Worm (Caenorhabditis elegans) whole organism, L1 larva: ENCODE results near the gene F10E7.9.

Source experiments
- C04F5.9 ChIP-seq: sonication (generic microtip); optimal IDR thresholded peaks from 2 replicates; lab custom pipeline; 2016; ENCODE audit warnings: missing genetic modification characterization, missing compliant biosample characterization
- aly-2 ChIP-seq: fragments of 150-350 bp; optimal IDR thresholded peaks from 2 replicates; lab custom pipeline; 2014; ENCODE audit warnings: missing biosample characterization, missing genetic modification characterization
- nhr-237 ChIP-seq: fragments of 150-350 bp; optimal IDR thresholded peaks from 2 replicates; lab custom pipeline; 2014; ENCODE audit warnings: missing biosample characterization, missing genetic modification characterization

DNA sequence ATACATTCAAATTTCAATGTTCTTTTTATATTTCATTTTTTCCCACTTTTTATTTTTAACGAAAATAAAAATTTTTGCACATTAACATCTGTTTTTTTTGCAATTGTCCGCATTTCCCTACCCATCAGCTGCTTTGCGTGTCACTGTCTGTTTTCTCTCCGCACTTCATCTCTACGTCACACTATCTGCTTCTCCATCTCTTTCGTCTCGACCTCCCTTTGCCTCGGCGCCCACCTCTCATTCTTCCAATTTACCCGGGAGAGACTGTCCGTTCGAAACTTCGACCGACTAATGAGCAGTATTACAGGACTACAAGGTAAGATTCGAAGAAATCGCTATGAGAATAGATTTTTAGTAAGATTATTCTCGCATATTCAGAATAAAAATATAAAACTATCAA is 45.5 kb upstream of the F10E7.9 start, which contains the start of gene C27H5.2:
- TF ChIP-seq C04F5.9 (tag; lab: Kevin White, UChicago) (no peak), aly-2 (no peak), nhr-237 (no peak)
